Worm (Caenorhabditis elegans): ENCODE results near the gene his-2.

- TF ChIP-seq ama-1 (optimal IDR thresholded peaks at IDR 0.05) (no peak), hnd-1 (tag; optimal IDR thresholded peaks at IDR 0.05) (no peak), ets-7 (tag; optimal IDR thresholded peaks at IDR 0.05) (no peak), flt-1 (GFP tag; IDR thresholded peaks at IDR 0.05) (no peak), sea-1 (GFP tag; conservative IDR thresholded peaks at IDR 0.05) (no peak), scrt-1 (GFP tag; IDR thresholded peaks at IDR 0.05) (no peak)
These were observed 18.1 kb upstream of the his-2 start, which contains the start of gene F14H3.15 for ce11 chrV:16060135-16060534.

Data from whole organism, early embryonic.